Fruit fly (Drosophila melanogaster) whole organism, wandering third instar larva: ENCODE data around the gene sl.

Experiments used
- CG32264 ChIP-seq: fragments of 200-800 bp; sonication (Bioruptor generic); optimal IDR thresholded peaks from 2 replicates; lab custom pipeline; 2016; ENCODE audit warnings: missing biosample characterization, missing genetic modification characterization
- Dif ChIP-seq: fragments of 200-275, 200-300 bp; sonication (Bioruptor generic); optimal IDR thresholded peaks from 2 replicates; lab custom pipeline; 2018; ENCODE audit warnings: missing biosample characterization, missing genetic modification characterization; ENCODE audit not compliant: partially characterized antibody
- Hr83 ChIP-seq: fragments of 200-300 bp; sonication (Bioruptor generic); optimal IDR thresholded peaks from 2 replicates; lab custom pipeline; 2016; ENCODE audit warnings: missing biosample characterization, mild to moderate bottlenecking, missing genetic modification characterization, moderate library complexity; ENCODE audit not compliant: poor library complexity, severe bottlenecking
- br ChIP-seq: fragments of 200-800 bp; sonication (Bioruptor generic); optimal IDR thresholded peaks from 2 replicates; lab custom pipeline; 2016; ENCODE audit warnings: missing biosample characterization, missing genetic modification characterization
- dmrt93B ChIP-seq: fragments of 200-800 bp; sonication (Bioruptor generic); optimal IDR thresholded peaks from 2 replicates; lab custom pipeline; 2018; ENCODE audit warnings: missing biosample characterization, mild to moderate bottlenecking, missing genetic modification characterization
- sage ChIP-seq: fragments of 200-800 bp; sonication (Bioruptor generic); optimal IDR thresholded peaks from 2 replicates; lab custom pipeline; 2016; ENCODE audit warnings: missing biosample characterization, mild to moderate bottlenecking, missing genetic modification characterization
- usp ChIP-seq: fragments of >200 bp; optimal IDR thresholded peaks from 2 replicates; lab custom pipeline; 2017; ENCODE audit warnings: missing biosample characterization, missing genetic modification characterization

- TF ChIP-seq Hr83 (no peak), dmrt93B (GFP tag; lab: Kevin White, UChicago) (no peak), br (GFP tag; lab: Kevin White, UChicago) (no peak), CG32264 (GFP tag; lab: Kevin White, UChicago) (no peak), Dif (GFP tag; lab: Kevin White, UChicago) (no peak), usp (GFP tag; lab: Kevin White, UChicago) (no peak), sage (GFP tag; lab: Kevin White, UChicago) (no peak)
Observed at dm6 chrX:16303636-16304035, 46.5 kb upstream of the sl start, which contains the start of gene CG3679.
